Fruit fly (Drosophila melanogaster) S2 (cell line): ENCODE data around the gene Alg2.

ENCODE experiments used
- CG8478 ChIP-seq: fragments of >200 bp; optimal IDR thresholded peaks from 2 replicates; lab custom pipeline; 2018
- CTCF ChIP-seq, 2 experiments: fragments of >200 bp; optimal IDR thresholded peaks; 2 replicates each; lab custom pipeline; 2018

dm6 chr3L:3096726-3097597, 46.6 kb upstream of the Alg2 start:
- TF ChIP-seq CG8478 (lab: Kevin White, UChicago), result no peak
- TF ChIP-seq CTCF (optimal IDR thresholded peaks at IDR 0.05; lab: Kevin White, UChicago), result no peak
